Worm (Caenorhabditis elegans) whole organism, early embryonic: ENCODE results near the gene eel-1.

ENCODE experiments used
- ama-1 ChIP-seq: fragments of 150-350 bp; optimal IDR thresholded peaks from 2 replicates; lab custom pipeline; 2014
- ceh-36 ChIP-seq: sonication (generic microtip); optimal IDR thresholded peaks from 2 replicates; lab custom pipeline; 2016; ENCODE audit warnings: missing genetic modification characterization, inconsistent platforms, missing compliant biosample characterization
- tbx-11 ChIP-seq: fragments of 200-800 bp; sonication (Bioruptor generic); IDR thresholded peaks from 2 replicates; pipeline ENCODE4 v1.3.6; 2022; ENCODE audit warnings: missing genetic modification characterization, missing compliant biosample characterization

ce11 chrIV:2997302-2997701, 52.6 kb downstream of the eel-1 start:
- TF ChIP-seq tbx-11 (GFP tag; lab: Robert Waterston, UW), result no peak
- no peak for TF ChIP-seq ama-1
- no peak for TF ChIP-seq ceh-36 (tag; lab: Kevin White, UChicago)
